Fruit fly (Drosophila melanogaster) whole organism: ENCODE results near the gene Dim1.

ENCODE experiments used
- CG8478 ChIP-seq: fragments of >200 bp; optimal IDR thresholded peaks from 2 replicates; lab custom pipeline; 2018; ENCODE audit warnings: inconsistent platforms
- Dll ChIP-seq: fragments of >200 bp; optimal IDR thresholded peaks from 2 replicates; lab custom pipeline; 2017
- EcR ChIP-seq, 2 experiments: fragments of >200 bp; optimal IDR thresholded peaks; 2 replicates each; lab custom pipeline; 2017; ENCODE audit warnings: missing biosample characterization in 2 of 2, missing genetic modification characterization in 2 of 2, missing genetic modification reagents in 2 of 2
- pan ChIP-seq: fragments of >200 bp; optimal IDR thresholded peaks from 2 replicates; lab custom pipeline; 2017
- psq ChIP-seq: fragments of >200 bp; optimal IDR thresholded peaks from 2 replicates; lab custom pipeline; 2017
- usp ChIP-seq: fragments of >200 bp; optimal IDR thresholded peaks from 2 replicates; lab custom pipeline; 2017; ENCODE audit warnings: missing biosample characterization, missing genetic modification characterization, mixed read lengths

Gene Dim1

DNA sequence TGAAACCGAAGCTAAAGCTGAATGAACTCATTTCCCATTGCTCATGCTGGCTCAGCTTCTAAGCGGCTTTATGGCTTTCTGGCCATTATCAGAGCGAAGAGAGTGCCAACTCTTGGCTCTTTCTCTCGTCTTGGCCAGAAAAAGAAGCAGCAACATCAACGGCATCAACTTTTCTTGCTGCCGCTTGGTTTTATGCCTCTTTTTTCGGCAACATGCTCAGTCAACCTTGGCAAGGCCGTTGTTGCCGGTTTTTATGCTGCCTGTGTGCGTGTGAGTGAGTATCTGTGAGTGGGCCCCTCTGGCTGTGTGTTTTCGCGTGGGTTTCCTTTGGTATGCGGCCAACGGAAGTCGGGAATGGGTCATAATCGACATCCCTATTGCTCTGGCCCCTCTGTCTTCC, 32.5 kb upstream of the Dim1 start:
- no peak for TF ChIP-seq psq (lab: Kevin White, UChicago)
- TF ChIP-seq EcR (GFP tag; optimal IDR thresholded peaks at IDR 0.05; lab: Kevin White, UChicago): no peak
- no peak for TF ChIP-seq CG8478 (lab: Kevin White, UChicago)
- TF ChIP-seq pan (lab: Kevin White, UChicago): no peak
- TF ChIP-seq Dll: no peak
- no peak for TF ChIP-seq usp (GFP tag; lab: Kevin White, UChicago)

DNA sequence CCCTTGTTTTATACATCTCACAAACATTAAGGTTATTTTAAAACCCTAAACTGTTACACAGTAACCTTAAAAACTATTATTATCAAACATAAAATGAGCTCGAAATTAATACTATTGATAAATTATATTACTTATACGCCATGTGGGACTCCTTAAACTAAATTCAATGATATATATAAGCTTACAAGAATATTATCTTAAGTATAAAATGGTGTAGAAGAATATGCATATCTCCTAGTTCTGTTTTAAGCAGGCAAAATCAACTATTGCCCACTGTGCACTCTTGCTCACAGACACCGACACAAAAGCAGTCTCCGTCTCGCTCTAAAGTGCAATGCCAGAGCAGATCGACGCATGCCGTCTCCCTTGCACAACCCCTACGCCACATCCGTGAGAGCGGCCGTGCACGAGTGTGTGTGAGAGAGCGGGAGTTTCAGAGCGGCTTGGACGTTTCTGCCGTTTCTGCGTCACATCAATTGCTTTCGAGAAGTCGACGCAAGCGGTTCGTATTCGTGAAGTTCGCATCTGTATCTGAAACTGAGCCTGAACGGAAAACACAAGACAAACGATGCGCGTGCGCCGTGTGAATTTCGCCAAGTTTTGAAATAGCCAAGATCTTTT, 31.4 kb upstream of the Dim1 start:
- TF ChIP-seq Dll (peak; percentile 62), EcR (GFP tag; optimal IDR thresholded peaks at IDR 0.05; lab: Kevin White, UChicago) (no peak), CG8478 (lab: Kevin White, UChicago) (peak; percentile 87)

DNA sequence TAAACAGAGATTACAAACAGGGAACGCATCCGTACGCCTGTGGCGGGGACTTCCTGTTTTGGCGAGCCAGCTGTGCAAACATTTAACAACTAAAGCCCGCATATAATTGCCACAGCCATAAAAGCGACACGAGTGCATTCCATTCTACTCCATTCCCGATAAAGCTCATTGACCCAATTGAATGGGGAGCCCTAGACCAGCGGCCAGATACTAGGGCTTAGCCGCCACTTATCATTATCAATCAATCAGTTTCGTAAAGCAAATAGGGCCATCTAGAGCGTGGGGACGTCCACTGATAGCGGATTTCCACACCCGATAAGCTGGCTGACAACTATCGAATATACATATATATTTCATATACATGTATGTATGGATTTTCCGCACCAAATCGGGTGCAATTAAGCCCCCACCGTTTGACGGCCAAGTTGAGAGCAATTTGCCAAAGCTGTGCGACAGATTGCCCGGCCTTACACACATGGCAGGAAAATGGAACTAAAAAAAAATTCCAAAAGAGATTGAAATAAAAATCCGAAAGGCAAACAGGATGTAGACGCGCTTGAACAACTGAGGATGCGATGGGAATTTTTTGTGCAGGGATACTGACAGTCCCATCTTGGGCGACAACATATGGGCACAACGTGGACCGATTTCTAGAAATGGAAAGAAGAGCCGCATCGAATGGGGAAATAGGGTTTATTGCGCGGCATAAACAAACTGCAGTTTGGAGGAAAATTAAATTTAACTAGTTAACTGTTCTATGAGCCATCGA, 30.1 kb upstream of the Dim1 start:
- TF ChIP-seq Dll: no peak
- TF ChIP-seq usp (GFP tag; lab: Kevin White, UChicago): no peak
- no peak for TF ChIP-seq psq (lab: Kevin White, UChicago)
- no peak for TF ChIP-seq CG8478 (lab: Kevin White, UChicago)
- no peak for TF ChIP-seq EcR (GFP tag; optimal IDR thresholded peaks at IDR 0.05; lab: Kevin White, UChicago)

DNA sequence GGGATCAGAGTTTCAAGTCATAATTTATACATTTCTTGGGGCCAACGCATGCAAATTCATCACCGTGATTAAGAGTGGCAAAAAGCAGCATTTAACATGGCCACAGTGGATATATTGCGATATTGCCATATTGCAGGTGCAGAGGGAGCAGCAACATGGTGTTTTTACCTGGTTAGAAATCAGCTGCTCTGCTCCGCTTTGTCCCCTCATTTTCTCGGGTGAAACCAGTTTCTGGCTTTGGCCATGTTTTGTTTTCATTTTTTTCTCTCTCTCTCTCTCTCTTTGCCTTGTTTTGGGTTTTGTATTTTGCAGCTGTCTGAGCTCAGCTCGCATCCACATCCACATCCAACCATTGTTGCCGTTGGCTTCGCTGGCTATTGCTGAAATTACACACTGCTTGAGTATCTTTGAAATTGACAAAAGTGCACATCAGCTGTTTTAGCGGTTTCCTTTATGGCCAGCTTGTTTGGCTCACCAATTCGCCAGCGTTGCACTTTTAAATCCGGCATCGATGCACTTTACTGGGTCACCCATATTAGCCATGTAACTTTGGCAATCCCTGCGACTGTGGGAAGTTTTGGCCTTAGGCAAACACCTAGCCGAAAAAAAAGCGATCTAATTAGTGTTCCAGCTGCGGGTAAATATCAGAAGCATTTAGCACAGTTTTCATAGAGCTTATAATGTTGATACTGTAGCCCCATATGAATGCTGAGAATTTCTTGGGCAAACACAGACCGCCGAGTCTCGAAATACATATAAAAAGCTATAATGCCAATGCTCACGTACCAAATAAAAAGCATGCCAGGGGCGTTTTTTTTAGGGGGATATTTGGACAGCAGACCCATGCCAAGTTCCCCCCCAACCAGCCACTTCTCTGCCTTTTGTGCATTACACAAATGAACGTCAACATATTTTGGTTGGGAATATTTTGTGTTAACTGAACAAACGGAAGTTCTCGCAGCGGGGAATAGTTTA, 27.7 kb upstream of the Dim1 start:
- no peak for TF ChIP-seq EcR (GFP tag; optimal IDR thresholded peaks at IDR 0.05; lab: Kevin White, UChicago)
- TF ChIP-seq psq (lab: Kevin White, UChicago): no peak
- no peak for TF ChIP-seq Dll
- no peak for TF ChIP-seq pan (lab: Kevin White, UChicago)
- TF ChIP-seq CG8478 (lab: Kevin White, UChicago): no peak
- TF ChIP-seq usp (GFP tag; lab: Kevin White, UChicago): no peak

DNA sequence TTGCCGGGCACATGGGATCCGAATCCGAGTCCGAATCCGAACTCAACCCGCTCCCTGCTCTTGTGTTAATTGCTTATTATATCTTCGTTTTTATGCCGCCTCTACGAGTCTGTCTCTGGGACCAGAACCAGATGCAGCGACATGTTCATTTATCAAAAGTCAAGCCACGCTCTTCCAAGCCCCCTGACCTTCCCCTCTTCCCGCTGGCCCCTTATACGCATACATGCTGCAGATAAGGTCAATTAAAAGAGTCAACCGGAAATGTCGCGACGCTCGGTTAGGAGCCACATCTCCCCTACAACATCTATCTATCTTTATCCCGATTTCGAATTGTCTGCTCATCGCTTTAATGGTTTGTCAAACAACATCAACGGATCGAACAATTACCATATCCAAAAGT, 25.3 kb upstream of the Dim1 start:
- TF ChIP-seq Dll: no peak
- TF ChIP-seq CG8478 (lab: Kevin White, UChicago): no peak
- TF ChIP-seq EcR (GFP tag; optimal IDR thresholded peaks at IDR 0.05; lab: Kevin White, UChicago): no peak
- TF ChIP-seq pan (lab: Kevin White, UChicago): no peak
- TF ChIP-seq usp (GFP tag; lab: Kevin White, UChicago): no peak
- no peak for TF ChIP-seq psq (lab: Kevin White, UChicago)

DNA sequence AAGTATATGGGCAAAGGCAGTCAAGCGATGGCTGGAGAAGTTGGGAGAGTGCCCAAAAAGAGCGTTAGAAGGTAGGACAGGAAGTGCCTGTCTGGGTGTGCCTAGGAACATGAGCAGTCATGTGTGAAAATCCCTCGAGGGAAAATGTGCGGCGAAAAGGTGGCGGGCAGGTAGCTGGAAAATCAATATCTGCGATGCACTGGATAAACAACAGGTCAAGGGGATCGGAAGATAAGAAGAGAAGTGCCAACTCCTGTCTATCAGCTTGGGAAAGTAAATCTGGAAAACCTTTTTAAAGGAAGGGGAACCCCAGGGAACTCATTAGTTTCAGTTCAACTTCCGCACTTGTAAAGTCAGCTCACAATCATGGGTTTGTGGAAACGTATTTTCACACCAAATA, 24.7 kb upstream of the Dim1 start:
- no peak for TF ChIP-seq EcR (GFP tag; optimal IDR thresholded peaks at IDR 0.05; lab: Kevin White, UChicago)
- no peak for TF ChIP-seq pan (lab: Kevin White, UChicago)
- no peak for TF ChIP-seq Dll
- TF ChIP-seq CG8478 (lab: Kevin White, UChicago): no peak
- no peak for TF ChIP-seq psq (lab: Kevin White, UChicago)
- TF ChIP-seq usp (GFP tag; lab: Kevin White, UChicago): no peak

DNA sequence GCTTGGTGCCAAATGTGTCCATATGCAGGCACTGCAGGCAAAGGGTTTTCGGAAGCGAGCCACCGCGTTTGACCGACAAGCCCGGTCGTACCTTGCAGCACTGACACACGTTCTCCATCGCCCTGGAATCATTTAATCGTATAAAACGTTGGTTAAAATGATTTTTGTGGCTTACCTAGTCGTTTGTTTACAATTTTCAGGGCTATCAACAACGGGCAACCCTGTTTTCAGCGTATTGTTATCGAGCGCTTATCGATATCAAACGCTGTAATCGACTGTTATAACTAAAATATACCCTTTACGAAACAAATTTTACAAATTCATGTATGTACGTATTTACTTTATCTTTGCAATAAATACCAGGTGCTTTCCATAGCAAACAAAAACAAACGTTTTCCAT, 20.5 kb upstream of the Dim1 start, which contains the start of gene CG17612:
TSS of gene CG17612 (minus strand) at position 214 of the 400 bp plus-strand sequence.
- TF ChIP-seq usp (GFP tag; lab: Kevin White, UChicago) (no peak), CG8478 (lab: Kevin White, UChicago) (no peak), psq (lab: Kevin White, UChicago) (no peak), pan (lab: Kevin White, UChicago) (no peak), Dll (no peak), EcR (GFP tag; optimal IDR thresholded peaks at IDR 0.05; lab: Kevin White, UChicago) (no peak)

DNA sequence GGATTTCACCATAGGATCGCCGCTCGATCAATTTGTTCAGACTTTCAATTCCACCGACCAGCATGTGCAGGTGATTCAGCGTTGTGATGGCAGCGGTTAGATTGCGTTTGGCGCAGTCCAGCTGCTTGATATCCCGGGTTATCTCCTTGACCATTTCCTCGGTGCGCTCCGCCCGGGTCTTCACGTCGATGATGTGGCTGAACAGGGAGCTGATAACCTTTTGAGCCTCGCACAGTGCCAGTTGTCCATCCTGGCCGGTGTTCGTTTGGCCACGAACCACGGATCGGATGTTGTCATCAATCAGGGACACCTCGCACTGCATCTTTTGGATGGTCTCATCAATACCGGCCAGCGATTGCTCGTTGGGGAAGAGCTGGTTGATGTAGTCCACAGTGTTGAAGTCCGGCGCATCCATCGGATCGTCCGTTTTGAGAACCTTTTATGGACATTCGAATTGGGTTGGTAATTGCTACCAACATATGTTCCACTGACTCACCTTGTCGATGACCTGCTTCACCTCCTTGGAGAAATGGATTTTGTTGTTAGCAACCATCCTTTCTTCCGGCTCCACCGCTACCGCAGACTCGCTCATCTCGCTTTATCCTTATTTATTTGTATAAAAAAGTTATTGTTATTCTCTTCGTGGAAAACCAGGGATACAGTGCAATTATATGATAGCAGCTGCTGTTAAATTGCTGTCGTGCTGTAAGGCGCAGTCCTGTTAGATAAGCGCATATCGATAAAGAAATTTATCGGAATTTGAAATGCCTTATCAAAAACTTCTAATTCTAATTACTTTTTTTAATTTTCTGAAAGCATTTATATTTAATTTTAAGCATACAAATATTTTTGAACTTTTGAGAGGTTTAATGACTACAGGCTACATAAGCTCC, 17.4 kb upstream of the Dim1 start, which contains the start of gene Vps53:
TSS of gene Vps53 (minus strand) at position 676 of the 893 bp plus-strand sequence.
- TF ChIP-seq usp (GFP tag; lab: Kevin White, UChicago) (no peak), pan (lab: Kevin White, UChicago) (no peak), CG8478 (lab: Kevin White, UChicago) (no peak), psq (lab: Kevin White, UChicago) (no peak), Dll (no peak)

DNA sequence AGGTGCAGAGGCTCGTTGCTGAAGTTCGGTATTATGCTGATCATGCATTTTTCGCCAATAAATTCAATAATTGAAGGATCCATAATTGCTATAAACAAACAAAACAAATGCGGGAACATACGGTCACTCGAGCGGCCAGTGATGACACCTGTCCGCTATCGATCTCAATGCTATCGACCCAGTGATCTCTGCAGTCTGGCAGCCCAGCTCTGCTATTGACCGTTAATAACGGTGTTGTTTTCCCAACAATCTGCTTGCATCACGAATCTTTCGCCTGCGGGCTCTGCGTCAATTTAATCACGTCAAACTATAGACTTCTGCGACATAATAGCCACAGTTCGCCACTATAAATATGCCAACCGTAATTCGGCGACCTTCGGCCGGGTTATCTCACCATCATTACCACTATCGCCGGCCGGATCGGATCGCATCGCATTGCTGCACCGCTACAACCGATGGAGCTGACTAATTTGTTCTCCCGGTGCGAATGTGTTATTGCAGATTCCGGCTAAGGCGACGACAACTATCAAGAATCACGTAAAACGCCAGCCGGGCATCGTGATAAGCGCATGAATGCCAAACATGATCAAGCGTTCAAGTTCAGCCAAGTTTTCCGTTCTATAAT, 16.0 kb upstream of the Dim1 start, which contains the start of gene Psf2:
TSS of gene Psf2 (minus strand) at position 431 of the 625 bp plus-strand sequence.
- TF ChIP-seq CG8478 (lab: Kevin White, UChicago) (no peak), EcR (GFP tag; optimal IDR thresholded peaks at IDR 0.05; lab: Kevin White, UChicago) (no peak), psq (lab: Kevin White, UChicago) (no peak), pan (lab: Kevin White, UChicago) (no peak), Dll (no peak), usp (GFP tag; lab: Kevin White, UChicago) (no peak)

DNA sequence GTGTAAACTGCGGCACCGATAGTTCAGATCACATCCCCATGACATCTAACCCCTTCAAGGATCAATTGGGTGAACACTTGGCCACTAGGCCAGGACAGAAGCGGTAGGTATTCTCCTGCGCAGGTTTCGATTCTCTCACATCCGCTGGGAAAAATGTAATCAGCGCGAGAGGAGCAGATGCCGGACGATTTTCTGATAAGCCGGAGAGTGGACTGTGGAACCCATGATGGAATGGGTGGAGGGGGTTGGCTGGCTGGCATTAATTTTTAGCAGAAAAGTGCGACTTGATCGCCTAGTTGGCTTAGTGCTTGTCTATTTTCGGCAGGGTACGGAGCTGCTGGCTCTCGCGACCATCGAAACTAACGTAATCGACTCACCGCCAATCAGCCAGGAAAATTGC, 15.0 kb upstream of the Dim1 start, which contains the start of gene Tps1:
TSS of gene Tps1 (plus strand) at position 301 of the 400 bp plus-strand sequence.
- no peak for TF ChIP-seq psq (lab: Kevin White, UChicago)
